Worm (Caenorhabditis elegans): ENCODE data around the gene T05G5.1.

The T05G5.1 gene

ce11 chrIII:9702665-9703252, 40.4 kb downstream of the T05G5.1 start:
- TF ChIP-seq crh-2 (tag; optimal IDR thresholded peaks at IDR 0.05) (no peak), nhr-129 (tag; optimal IDR thresholded peaks at IDR 0.05) (peak; percentile 30), nhr-25 (tag; optimal IDR thresholded peaks at IDR 0.05) (no peak), nhr-23 (tag; optimal IDR thresholded peaks at IDR 0.05) (no peak), nhr-77 (tag; optimal IDR thresholded peaks at IDR 0.05) (no peak), elt-3 (tag; optimal IDR thresholded peaks at IDR 0.05) (no peak), nhr-21 (tag; optimal IDR thresholded peaks at IDR 0.05) (no peak), lin-39 (tag; optimal IDR thresholded peaks at IDR 0.05) (no peak), peb-1 (tag; optimal IDR thresholded peaks at IDR 0.05) (no peak), ceh-16 (tag; optimal IDR thresholded peaks at IDR 0.05) (no peak), mab-5 (tag; optimal IDR thresholded peaks at IDR 0.05) (no peak), ama-1 (optimal IDR thresholded peaks at IDR 0.05) (no peak), skn-1 (tag; optimal IDR thresholded peaks at IDR 0.05) (no peak), ceh-82 (tag; optimal IDR thresholded peaks at IDR 0.05) (no peak), ZK546.5 (tag; optimal IDR thresholded peaks at IDR 0.05) (no peak), lin-13 (GFP tag; optimal IDR thresholded peaks at IDR 0.05) (no peak), nhr-10 (tag; optimal IDR thresholded peaks at IDR 0.05) (no peak), gmeb-1 (tag; optimal IDR thresholded peaks at IDR 0.05) (no peak), egl-27 (tag; optimal IDR thresholded peaks at IDR 0.05) (no peak), elt-1 (tag; optimal IDR thresholded peaks at IDR 0.05) (no peak), snpc-4 (tag; optimal IDR thresholded peaks at IDR 0.05) (no peak), C34F6.9 (tag; optimal IDR thresholded peaks at IDR 0.05) (no peak), F13H6.1 (tag; optimal IDR thresholded peaks at IDR 0.05) (peak; percentile 36), aly-2 (tag; optimal IDR thresholded peaks at IDR 0.05) (no peak), sem-4 (tag; optimal IDR thresholded peaks at IDR 0.05) (no peak), mdl-1 (tag; optimal IDR thresholded peaks at IDR 0.05) (no peak), nhr-6 (tag; optimal IDR thresholded peaks at IDR 0.05) (peak; percentile 5), R02D3.7 (tag; optimal IDR thresholded peaks at IDR 0.05) (no peak), unc-55 (GFP tag; optimal IDR thresholded peaks at IDR 0.05) (peak; percentile 14), unc-62 (GFP tag; optimal IDR thresholded peaks at IDR 0.05) (no peak), blmp-1 (tag; optimal IDR thresholded peaks at IDR 0.05; ENCODE audit: insufficient read depth) (no peak), sma-9 (GFP tag; optimal IDR thresholded peaks at IDR 0.05) (peak; percentile 11), sma-9 (tag; optimal IDR thresholded peaks at IDR 0.05) (no peak), nhr-237 (tag; optimal IDR thresholded peaks at IDR 0.05) (no peak), ztf-4 (tag; optimal IDR thresholded peaks at IDR 0.05) (no peak), sma-3 (GFP tag; optimal IDR thresholded peaks at IDR 0.05) (no peak)

ce11 chrIII:9701798-9702197, 41.3 kb downstream of the T05G5.1 start:
- TF ChIP-seq zag-1 (tag; optimal IDR thresholded peaks at IDR 0.05) (no peak), ztf-1 (GFP tag; conservative IDR thresholded peaks at IDR 0.05) (no peak), Y55F3AM.14 (GFP tag; optimal IDR thresholded peaks at IDR 0.05) (no peak), blmp-1 (tag; optimal IDR thresholded peaks at IDR 0.05; ENCODE audit: insufficient read depth) (no peak), mdl-1 (tag; optimal IDR thresholded peaks at IDR 0.05) (no peak), sma-3 (GFP tag; optimal IDR thresholded peaks at IDR 0.05) (no peak), unc-62 (GFP tag; optimal IDR thresholded peaks at IDR 0.05) (no peak), nhr-21 (tag; optimal IDR thresholded peaks at IDR 0.05) (no peak), crh-2 (tag; optimal IDR thresholded peaks at IDR 0.05) (no peak), nhr-6 (tag; optimal IDR thresholded peaks at IDR 0.05) (no peak), unc-39 (tag; optimal IDR thresholded peaks at IDR 0.05) (no peak), skn-1 (tag; optimal IDR thresholded peaks at IDR 0.05) (no peak), nhr-129 (tag; optimal IDR thresholded peaks at IDR 0.05) (no peak), fos-1 (tag; optimal IDR thresholded peaks at IDR 0.05) (no peak), nhr-25 (tag; optimal IDR thresholded peaks at IDR 0.05) (no peak), nhr-77 (tag; optimal IDR thresholded peaks at IDR 0.05) (no peak), peb-1 (tag; optimal IDR thresholded peaks at IDR 0.05) (no peak), lin-13 (GFP tag; optimal IDR thresholded peaks at IDR 0.05) (no peak), gmeb-1 (tag; optimal IDR thresholded peaks at IDR 0.05) (no peak)

ce11 chrIII:9700114-9700690, 42.9 kb downstream of the T05G5.1 start:
- TF ChIP-seq mdl-1 (tag; optimal IDR thresholded peaks at IDR 0.05) (no peak), nhr-21 (tag; optimal IDR thresholded peaks at IDR 0.05) (peak; percentile 41), C34F6.9 (tag; optimal IDR thresholded peaks at IDR 0.05) (no peak), blmp-1 (tag; optimal IDR thresholded peaks at IDR 0.05; ENCODE audit: insufficient read depth) (no peak), sma-9 (GFP tag; optimal IDR thresholded peaks at IDR 0.05) (peak; percentile 1), sma-9 (tag; optimal IDR thresholded peaks at IDR 0.05) (no peak), nhr-237 (tag; optimal IDR thresholded peaks at IDR 0.05) (no peak), R02D3.7 (tag; optimal IDR thresholded peaks at IDR 0.05) (no peak), nhr-129 (tag; optimal IDR thresholded peaks at IDR 0.05) (peak; percentile 19), zag-1 (tag; optimal IDR thresholded peaks at IDR 0.05) (no peak), ama-1 (optimal IDR thresholded peaks at IDR 0.05) (no peak), nhr-23 (tag; optimal IDR thresholded peaks at IDR 0.05) (no peak)

Data from whole organism, L2 larva.